Worm (Caenorhabditis elegans) whole organism, L4 larva: ENCODE results near the gene oac-40.

Experiments used
- F26F4.8 ChIP-seq: fragments of 200-800 bp; sonication (Bioruptor generic); conservative IDR thresholded peaks from 2 replicates; pipeline ENCODE4 v1.3.6; 2022; ENCODE audit warnings: missing genetic modification characterization, missing compliant biosample characterization
- R02D3.7 ChIP-seq: fragments of 150-350 bp; sonication (generic microtip); optimal IDR thresholded peaks from 3 replicates; lab custom pipeline; 2014; ENCODE audit warnings: missing biosample characterization, missing genetic modification characterization
- aly-2 ChIP-seq: sonication (generic microtip); optimal IDR thresholded peaks from 2 replicates; lab custom pipeline; 2018; ENCODE audit warnings: missing biosample characterization, missing genetic modification characterization
- fos-1 ChIP-seq: fragments of 150-350 bp; optimal IDR thresholded peaks from 2 replicates; lab custom pipeline; 2014; ENCODE audit warnings: missing biosample characterization, missing genetic modification characterization
- hmg-1.1 ChIP-seq: fragments of 200-800 bp; sonication (Bioruptor generic); IDR thresholded peaks from 2 replicates; pipeline ENCODE4 v1.3.6; 2022; ENCODE audit warnings: missing genetic modification reagents, missing genetic modification characterization, missing compliant biosample characterization
- jun-1 ChIP-seq: fragments of 150-350 bp; optimal IDR thresholded peaks from 2 replicates; lab custom pipeline; 2014; ENCODE audit warnings: missing biosample characterization, missing genetic modification reagents, missing genetic modification characterization
- nhr-11 ChIP-seq: fragments of 150-350 bp; optimal IDR thresholded peaks from 2 replicates; lab custom pipeline; 2014; ENCODE audit warnings: missing biosample characterization, missing genetic modification characterization
- pqm-1 ChIP-seq: sonication (generic microtip); optimal IDR thresholded peaks from 2 replicates; lab custom pipeline; 2017; ENCODE audit warnings: missing biosample characterization, missing genetic modification characterization
- snpc-4 ChIP-seq: fragments of 150-350 bp; optimal IDR thresholded peaks from 2 replicates; lab custom pipeline; 2014; ENCODE audit warnings: missing biosample characterization, missing genetic modification characterization
- unc-130 ChIP-seq: sonication (generic microtip); optimal IDR thresholded peaks from 2 replicates; lab custom pipeline; 2016; ENCODE audit warnings: missing genetic modification reagents, missing genetic modification characterization, missing compliant biosample characterization
- unc-62 ChIP-seq, 3 experiments: fragments of 150-350 bp in 1 of 3; sonication (generic microtip); optimal IDR thresholded peaks in 2 of 3; peaks in 1 of 3; 1 replicate in 1 of 3; 2 replicates in 2 of 3; lab custom pipeline; 2014 to 2017; ENCODE audit warnings: missing biosample characterization in 3 of 3, missing genetic modification characterization in 3 of 3, missing genetic modification reagents in 3 of 3, missing genotype in 1 of 3
- zip-11 ChIP-seq: fragments of 200-800 bp; sonication (Bioruptor generic); IDR thresholded peaks from 2 replicates; pipeline ENCODE4 v1.3.6; 2022; ENCODE audit warnings: missing genetic modification characterization, missing compliant biosample characterization

DNA sequence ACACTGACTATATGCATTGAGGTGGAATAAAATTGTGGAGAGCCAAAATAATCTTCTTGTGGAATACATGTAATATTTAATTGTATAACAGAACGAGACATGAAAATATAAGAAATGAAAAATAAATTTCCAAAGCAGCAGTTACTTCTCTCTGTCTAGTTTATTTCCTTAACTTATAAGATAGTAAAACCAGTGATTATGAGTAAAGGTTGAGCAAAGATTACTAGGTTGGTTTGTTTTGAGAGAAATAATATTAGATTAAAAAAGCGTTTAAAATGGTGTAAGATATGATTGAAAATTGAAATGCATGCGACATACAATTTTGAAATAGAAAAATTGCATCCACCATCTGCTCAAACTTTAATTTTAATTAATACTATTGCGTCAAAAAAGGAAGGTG, 2.8 kb upstream of the oac-40 start, which contains the start of gene srh-201:
- no peak for TF ChIP-seq R02D3.7
- no peak for TF ChIP-seq unc-130 (GFP tag; lab: Kevin White, UChicago)
- TF ChIP-seq aly-2 (tag; lab: Kevin White, UChicago), result no peak
- no peak for TF ChIP-seq snpc-4
- TF ChIP-seq F26F4.8, result no peak
- TF ChIP-seq pqm-1, result no peak
- TF ChIP-seq unc-62 (GFP tag; optimal IDR thresholded peaks at IDR 0.05 in 1 of 2; lab: Kevin White, UChicago), result no peak
- no peak for TF ChIP-seq unc-62 (tag; optimal IDR thresholded peaks at IDR 0.05; lab: Kevin White, UChicago)
- no peak for TF ChIP-seq fos-1 (tag; lab: Kevin White, UChicago)
- no peak for TF ChIP-seq nhr-11
- TF ChIP-seq jun-1 (tag; lab: Kevin White, UChicago), result no peak
- TF ChIP-seq zip-11 (GFP tag; lab: Robert Waterston, UW), result no peak
- no peak for TF ChIP-seq hmg-1.1 (GFP tag; lab: Robert Waterston, UW)
